Fruit fly (Drosophila melanogaster) whole organism, wandering third instar larva: ENCODE measurements around the gene roq.
A peak's percentile ranks its signal among the peaks of the same experiment; 100 is the strongest.

Experiments
- Abd-B ChIP-seq: fragments of >200 bp; optimal IDR thresholded peaks from 2 replicates; lab custom pipeline; 2017; ENCODE audit warnings: missing biosample characterization, missing genetic modification characterization
- CG32264 ChIP-seq: fragments of 200-800 bp; sonication (Bioruptor generic); optimal IDR thresholded peaks from 2 replicates; lab custom pipeline; 2016; ENCODE audit warnings: missing biosample characterization, missing genetic modification characterization
- CG9705 ChIP-seq: fragments of 200-800 bp; sonication (Bioruptor generic); optimal IDR thresholded peaks from 2 replicates; lab custom pipeline; 2018; ENCODE audit warnings: missing biosample characterization, mild to moderate bottlenecking, missing genetic modification characterization
- CrebA ChIP-seq: fragments of 200-800 bp; sonication (Bioruptor generic); optimal IDR thresholded peaks from 2 replicates; lab custom pipeline; 2016; ENCODE audit warnings: missing biosample characterization, mild to moderate bottlenecking, missing genetic modification characterization, borderline replicate concordance
- Dfd ChIP-seq: fragments of >200 bp; optimal IDR thresholded peaks from 2 replicates; lab custom pipeline; 2017; ENCODE audit warnings: missing biosample characterization, missing genetic modification characterization
- Dif ChIP-seq: fragments of 200-275, 200-300 bp; sonication (Bioruptor generic); optimal IDR thresholded peaks from 2 replicates; lab custom pipeline; 2018; ENCODE audit warnings: missing biosample characterization, missing genetic modification characterization; ENCODE audit not compliant: partially characterized antibody
- HLH106 ChIP-seq: fragments of 200-800 bp; optimal IDR thresholded peaks from 3 replicates; lab custom pipeline; 2019; ENCODE audit warnings: missing biosample characterization, mild to moderate bottlenecking, missing genetic modification characterization, moderate library complexity
- Hnf4 ChIP-seq: fragments of 200-800 bp; sonication (Bioruptor generic); optimal IDR thresholded peaks from 2 replicates; lab custom pipeline; 2016; ENCODE audit warnings: missing biosample characterization, mild to moderate bottlenecking, missing genetic modification characterization
- Hr78 ChIP-seq: fragments of >200 bp; optimal IDR thresholded peaks from 2 replicates; lab custom pipeline; 2017; ENCODE audit warnings: missing biosample characterization, missing genetic modification characterization
- Hr83 ChIP-seq: fragments of 200-300 bp; sonication (Bioruptor generic); optimal IDR thresholded peaks from 2 replicates; lab custom pipeline; 2016; ENCODE audit warnings: missing biosample characterization, mild to moderate bottlenecking, missing genetic modification characterization, moderate library complexity; ENCODE audit not compliant: poor library complexity, severe bottlenecking
- Jra ChIP-seq: sonication (Bioruptor generic); optimal IDR thresholded peaks from 2 replicates; lab custom pipeline; 2016; ENCODE audit warnings: missing biosample characterization, missing genetic modification characterization
- Mio ChIP-seq: sonication (Bioruptor generic); optimal IDR thresholded peaks from 2 replicates; lab custom pipeline; 2016; ENCODE audit warnings: missing biosample characterization, missing genetic modification characterization
- Myc ChIP-seq: fragments of >200 bp; optimal IDR thresholded peaks from 2 replicates; lab custom pipeline; 2017
- N ChIP-seq: fragments of >200 bp; optimal IDR thresholded peaks from 2 replicates; lab custom pipeline; 2018; ENCODE audit warnings: missing biosample characterization, missing external identifiers, missing genetic modification characterization
- OdsH ChIP-seq: fragments of 200-800 bp; sonication (Bioruptor generic); optimal IDR thresholded peaks from 2 replicates; lab custom pipeline; 2016; ENCODE audit warnings: missing biosample characterization, mild to moderate bottlenecking, missing genetic modification characterization
- Rel ChIP-seq, 2 experiments: fragments of 200-800 bp; sonication (Bioruptor generic) in 1 of 2; optimal IDR thresholded peaks; 2 replicates in 1 of 2; 3 replicates in 1 of 2; lab custom pipeline; 2016 to 2019; ENCODE audit warnings: mild to moderate bottlenecking in 2 of 2, missing biosample characterization in 2 of 2, missing genetic modification characterization in 2 of 2, moderate library complexity in 1 of 2
- Sp1 ChIP-seq: fragments of 200-800 bp; sonication (Bioruptor generic); optimal IDR thresholded peaks from 3 replicates; lab custom pipeline; 2019; ENCODE audit warnings: missing biosample characterization, mild to moderate bottlenecking, missing genetic modification characterization, moderate library complexity
- Vsx2 ChIP-seq: fragments of 200-300, 225-300 bp; sonication (Bioruptor generic); optimal IDR thresholded peaks from 2 replicates; lab custom pipeline; 2018; ENCODE audit warnings: missing biosample characterization, missing genetic modification characterization; ENCODE audit not compliant: partially characterized antibody
- br ChIP-seq: fragments of 200-800 bp; sonication (Bioruptor generic); optimal IDR thresholded peaks from 2 replicates; lab custom pipeline; 2016; ENCODE audit warnings: missing biosample characterization, missing genetic modification characterization
- brk ChIP-seq: fragments of 200-800 bp; sonication (Bioruptor generic); optimal IDR thresholded peaks from 2 replicates; lab custom pipeline; 2016; ENCODE audit warnings: missing biosample characterization, mild to moderate bottlenecking, missing genetic modification characterization
- dl ChIP-seq, 2 experiments: fragments of 175-275, 200-275 bp in 1 of 2; fragments of 200-275 bp in 1 of 2; sonication (Bioruptor generic); optimal IDR thresholded peaks; lab custom pipeline; 2018; ENCODE audit warnings: mild to moderate bottlenecking in 2 of 2, missing biosample characterization in 2 of 2, missing genetic modification characterization in 2 of 2, moderate library complexity in 2 of 2; ENCODE audit not compliant: partially characterized antibody in 2 of 2, insufficient read depth in 1 of 2
- dmrt93B ChIP-seq: fragments of 200-800 bp; sonication (Bioruptor generic); optimal IDR thresholded peaks from 2 replicates; lab custom pipeline; 2018; ENCODE audit warnings: missing biosample characterization, mild to moderate bottlenecking, missing genetic modification characterization
- ey ChIP-seq: fragments of 200-800 bp; sonication (Bioruptor generic); optimal IDR thresholded peaks from 2 replicates; lab custom pipeline; 2016; ENCODE audit warnings: missing biosample characterization, missing genetic modification characterization
- foxo ChIP-seq, 2 experiments: fragments of 200-800 bp; sonication (Bioruptor generic); optimal IDR thresholded peaks; 2 replicates in 1 of 2; 3 replicates in 1 of 2; lab custom pipeline; 2016 to 2017; ENCODE audit warnings: missing biosample characterization in 2 of 2, missing genetic modification characterization in 2 of 2
- fru ChIP-seq: fragments of 200-800 bp; sonication (Bioruptor generic); optimal IDR thresholded peaks from 3 replicates; lab custom pipeline; 2016; ENCODE audit warnings: missing biosample characterization, mild to moderate bottlenecking, missing genetic modification characterization
- h ChIP-seq: fragments of 200-800 bp; sonication (Bioruptor generic); optimal IDR thresholded peaks from 3 replicates; lab custom pipeline; 2016; ENCODE audit warnings: missing biosample characterization, mild to moderate bottlenecking, missing genetic modification characterization
- jim ChIP-seq: fragments of 175-275, 200-325 bp; sonication (Bioruptor generic); optimal IDR thresholded peaks from 2 replicates; lab custom pipeline; 2016; ENCODE audit warnings: missing biosample characterization, mild to moderate bottlenecking, missing genetic modification characterization
- lola ChIP-seq: fragments of >200 bp; optimal IDR thresholded peaks from 2 replicates; lab custom pipeline; 2017; ENCODE audit warnings: missing biosample characterization, missing genetic modification characterization
- pan ChIP-seq: fragments of >200 bp; optimal IDR thresholded peaks from 2 replicates; lab custom pipeline; 2017
- psq ChIP-seq: fragments of 200-800 bp; sonication (Bioruptor generic); optimal IDR thresholded peaks from 3 replicates; lab custom pipeline; 2017; ENCODE audit warnings: missing biosample characterization, mild to moderate bottlenecking, missing genetic modification characterization, moderate library complexity
- rgr ChIP-seq: fragments of 200-800 bp; sonication (Bioruptor generic); optimal IDR thresholded peaks from 3 replicates; lab custom pipeline; 2016; ENCODE audit warnings: missing biosample characterization, mild to moderate bottlenecking, missing genetic modification characterization
- sage ChIP-seq: fragments of 200-800 bp; sonication (Bioruptor generic); optimal IDR thresholded peaks from 2 replicates; lab custom pipeline; 2016; ENCODE audit warnings: missing biosample characterization, mild to moderate bottlenecking, missing genetic modification characterization
- sv ChIP-seq: fragments of 200-800 bp; sonication (Bioruptor generic); optimal IDR thresholded peaks from 3 replicates; lab custom pipeline; 2016; ENCODE audit warnings: missing biosample characterization, missing genetic modification characterization
- tai ChIP-seq: sonication (Bioruptor generic); optimal IDR thresholded peaks from 2 replicates; lab custom pipeline; 2016; ENCODE audit warnings: missing biosample characterization, missing genetic modification characterization
- usp ChIP-seq: fragments of >200 bp; optimal IDR thresholded peaks from 2 replicates; lab custom pipeline; 2017; ENCODE audit warnings: missing biosample characterization, missing genetic modification characterization
- woc ChIP-seq: sonication (Bioruptor generic); optimal IDR thresholded peaks from 2 replicates; lab custom pipeline; 2016; ENCODE audit warnings: missing biosample characterization, mild to moderate bottlenecking, missing genetic modification characterization

The roq gene

dm6 chr3L:16410234-16411119, 32.1 kb upstream of the roq start:
- TF ChIP-seq Dif (GFP tag; lab: Kevin White, UChicago) (peak; percentile 78), dl (GFP tag; optimal IDR thresholded peaks at IDR 0.05; lab: Kevin White, UChicago; ENCODE audit: insufficient read depth in 1 of 2, partially characterized antibody in 2 of 2) (peak; percentile 44 to 53), CrebA (GFP tag; lab: Kevin White, UChicago) (no peak), foxo (GFP tag; optimal IDR thresholded peaks at IDR 0.05; lab: Kevin White, UChicago) (peak in 1 of 2 experiments; percentile 83), Hr83 (GFP tag; lab: Kevin White, UChicago) (peak; percentile 47), dmrt93B (GFP tag; lab: Kevin White, UChicago) (peak; percentile 35), psq (peak; percentile 91), ey (GFP tag; lab: Kevin White, UChicago) (peak; percentile 83), Sp1 (GFP tag; lab: Kevin White, UChicago) (peak; percentile 81), br (peak; percentile 85), brk (peak; percentile 72), fru (GFP tag; lab: Kevin White, UChicago) (peak; percentile 88), CG32264 (GFP tag; lab: Kevin White, UChicago) (peak; percentile 67), Hr78 (GFP tag; lab: Kevin White, UChicago) (no peak), OdsH (GFP tag; lab: Kevin White, UChicago) (peak; percentile 76), Jra (GFP tag; lab: Kevin White, UChicago) (peak; percentile 23), h (GFP tag; lab: Kevin White, UChicago) (peak; percentile 87), rgr (peak; percentile 83), Rel (GFP tag; optimal IDR thresholded peaks at IDR 0.05; lab: Kevin White, UChicago) (peak; percentile 27), Rel (tag; optimal IDR thresholded peaks at IDR 0.05; lab: Kevin White, UChicago) (no peak), sage (GFP tag; lab: Kevin White, UChicago) (peak; percentile 57), Abd-B (GFP tag; lab: Kevin White, UChicago) (no peak), Vsx2 (no peak), woc (GFP tag; lab: Kevin White, UChicago) (peak; percentile 90), N (peak; percentile 58), jim (GFP tag; lab: Kevin White, UChicago) (no peak), sv (GFP tag; lab: Kevin White, UChicago) (no peak), CG9705 (peak; percentile 65), Hnf4 (GFP tag; lab: Kevin White, UChicago) (peak; percentile 81), HLH106 (tag; lab: Kevin White, UChicago) (peak; percentile 72)

- TF ChIP-seq Dif (GFP tag; lab: Kevin White, UChicago) (peak; percentile 1), Rel (GFP tag; optimal IDR thresholded peaks at IDR 0.05; lab: Kevin White, UChicago) (no peak), Rel (tag; optimal IDR thresholded peaks at IDR 0.05; lab: Kevin White, UChicago) (peak; percentile 19), Mio (GFP tag; lab: Kevin White, UChicago) (no peak)
Observed at dm6 chr3L:16409440-16410233, 31.3 kb upstream of the roq start.

- TF ChIP-seq tai (no peak), usp (GFP tag; lab: Kevin White, UChicago) (no peak), dmrt93B (GFP tag; lab: Kevin White, UChicago) (peak; percentile 41), sage (GFP tag; lab: Kevin White, UChicago) (no peak), Rel (GFP tag; optimal IDR thresholded peaks at IDR 0.05; lab: Kevin White, UChicago) (no peak), Rel (tag; optimal IDR thresholded peaks at IDR 0.05; lab: Kevin White, UChicago) (no peak), Jra (GFP tag; lab: Kevin White, UChicago) (peak; percentile 60), Mio (GFP tag; lab: Kevin White, UChicago) (no peak), dl (GFP tag; optimal IDR thresholded peaks at IDR 0.05; lab: Kevin White, UChicago; ENCODE audit: insufficient read depth in 1 of 2, partially characterized antibody in 2 of 2) (peak; percentile 38 to 76), Hr78 (GFP tag; lab: Kevin White, UChicago) (no peak), rgr (peak; percentile 70), fru (GFP tag; lab: Kevin White, UChicago) (peak; percentile 45), Dif (GFP tag; lab: Kevin White, UChicago) (peak; percentile 5), HLH106 (tag; lab: Kevin White, UChicago) (peak; percentile 47), psq (peak; percentile 36), N (no peak), pan (no peak), CrebA (GFP tag; lab: Kevin White, UChicago) (no peak), brk (no peak), CG9705 (peak; percentile 60), ey (GFP tag; lab: Kevin White, UChicago) (peak; percentile 44), Myc (lab: Kevin White, UChicago) (no peak), jim (GFP tag; lab: Kevin White, UChicago) (peak; percentile 76), Dfd (GFP tag; lab: Kevin White, UChicago) (no peak), OdsH (GFP tag; lab: Kevin White, UChicago) (peak; percentile 54), Vsx2 (peak; percentile 1), lola (GFP tag; lab: Kevin White, UChicago) (no peak), foxo (GFP tag; optimal IDR thresholded peaks at IDR 0.05; lab: Kevin White, UChicago) (peak in 1 of 2 experiments; percentile 66)
Observed at dm6 chr3L:16408609-16409439, 30.5 kb upstream of the roq start.
